Worm (Caenorhabditis elegans) whole organism, late embryonic: ENCODE results near the gene C16C8.21.

Experiments used
- C08G9.2 ChIP-seq: sonication (generic microtip); optimal IDR thresholded peaks from 2 replicates; lab custom pipeline; 2016; ENCODE audit warnings: mild to moderate bottlenecking, missing genetic modification characterization, moderate library complexity, missing compliant biosample characterization
- C38D4.7 ChIP-seq: fragments of 200-800 bp; sonication (Bioruptor generic); optimal IDR thresholded peaks from 2 replicates; lab custom pipeline; 2018; ENCODE audit warnings: mild to moderate bottlenecking, missing genetic modification characterization, moderate library complexity, missing compliant biosample characterization
- F13H6.1 ChIP-seq: sonication (generic microtip); optimal IDR thresholded peaks from 2 replicates; lab custom pipeline; 2016; ENCODE audit warnings: missing genetic modification characterization, missing compliant biosample characterization
- K09A11.1 ChIP-seq: sonication (generic microtip); optimal IDR thresholded peaks from 2 replicates; lab custom pipeline; 2017; ENCODE audit warnings: antibody characterized with exemption, mild to moderate bottlenecking, missing genetic modification characterization, missing compliant biosample characterization; ENCODE audit not compliant: insufficient read depth
- T23F11.4 ChIP-seq: fragments of 200-800 bp; sonication (Bioruptor generic); optimal IDR thresholded peaks from 2 replicates; lab custom pipeline; 2018; ENCODE audit warnings: mild to moderate bottlenecking, missing genetic modification characterization, missing compliant biosample characterization
- Y22D7AL.16 ChIP-seq: sonication (generic microtip); optimal IDR thresholded peaks from 2 replicates; lab custom pipeline; 2016; ENCODE audit warnings: missing genetic modification characterization, missing compliant biosample characterization
- ahr-1 ChIP-seq: sonication (generic microtip); optimal IDR thresholded peaks from 2 replicates; lab custom pipeline; 2016; ENCODE audit warnings: missing genetic modification characterization, missing compliant biosample characterization
- ama-1 ChIP-seq: fragments of 150-350 bp; optimal IDR thresholded peaks from 2 replicates; lab custom pipeline; 2014
- ceh-14 ChIP-seq: sonication (generic microtip); optimal IDR thresholded peaks from 2 replicates; lab custom pipeline; 2016; ENCODE audit warnings: missing genotype, missing genetic modification characterization, missing compliant biosample characterization
- ceh-19 ChIP-seq: fragments of 200-800 bp; sonication (Bioruptor generic); optimal IDR thresholded peaks from 2 replicates; lab custom pipeline; 2018; ENCODE audit warnings: mild to moderate bottlenecking, missing genetic modification characterization, missing compliant biosample characterization
- ceh-22 ChIP-seq: sonication (generic microtip); optimal IDR thresholded peaks from 2 replicates; lab custom pipeline; 2017; ENCODE audit warnings: missing biosample characterization, missing genetic modification characterization
- ceh-45 ChIP-seq: fragments of 200-800 bp; sonication (Bioruptor generic); IDR thresholded peaks from 2 replicates; pipeline ENCODE4 v1.3.6; 2022; ENCODE audit warnings: missing genetic modification reagents, missing genetic modification characterization, missing compliant biosample characterization
- ceh-6 ChIP-seq: fragments of 200-800 bp; sonication (Bioruptor generic); optimal IDR thresholded peaks from 2 replicates; lab custom pipeline; 2018; ENCODE audit warnings: mild to moderate bottlenecking, missing genetic modification characterization, missing compliant biosample characterization
- che-1 ChIP-seq: sonication (generic microtip); optimal IDR thresholded peaks from 2 replicates; lab custom pipeline; 2016; ENCODE audit warnings: mild to moderate bottlenecking, missing genetic modification characterization, missing compliant biosample characterization
- elt-2 ChIP-seq: sonication (generic microtip); optimal IDR thresholded peaks from 2 replicates; lab custom pipeline; 2016; ENCODE audit warnings: missing genetic modification reagents, missing genetic modification characterization, missing compliant biosample characterization
- fkh-6 ChIP-seq: sonication (generic microtip); optimal IDR thresholded peaks from 2 replicates; lab custom pipeline; 2016; ENCODE audit warnings: missing genetic modification characterization, missing compliant biosample characterization
- gmeb-2 ChIP-seq: sonication (generic microtip); optimal IDR thresholded peaks from 2 replicates; lab custom pipeline; 2016; ENCODE audit warnings: missing genetic modification characterization, inconsistent platforms, missing compliant biosample characterization
- hlh-13 ChIP-seq: fragments of 200-800 bp; sonication (Bioruptor generic); optimal IDR thresholded peaks from 2 replicates; lab custom pipeline; 2018; ENCODE audit warnings: mild to moderate bottlenecking, missing genetic modification characterization, missing compliant biosample characterization
- madf-2 ChIP-seq: sonication (generic microtip); optimal IDR thresholded peaks from 2 replicates; lab custom pipeline; 2017; ENCODE audit warnings: missing genetic modification characterization, missing compliant biosample characterization
- nfya-1 ChIP-seq: sonication (generic microtip); optimal IDR thresholded peaks from 2 replicates; lab custom pipeline; 2017; ENCODE audit warnings: missing genetic modification characterization, mild to moderate bottlenecking, missing compliant biosample characterization, antibody characterized with exemption, moderate library complexity
- nhr-11 ChIP-seq: fragments of 150-350 bp; optimal IDR thresholded peaks from 2 replicates; lab custom pipeline; 2014; ENCODE audit warnings: missing biosample characterization, missing genetic modification characterization
- nhr-232 ChIP-seq: sonication (generic microtip); optimal IDR thresholded peaks from 2 replicates; lab custom pipeline; 2016; ENCODE audit warnings: missing genetic modification characterization, missing compliant biosample characterization
- npax-4 ChIP-seq: sonication (generic microtip); optimal IDR thresholded peaks from 2 replicates; lab custom pipeline; 2016; ENCODE audit warnings: missing genetic modification characterization, missing compliant biosample characterization
- pat-9 ChIP-seq: fragments of 200-800 bp; sonication (Bioruptor generic); optimal IDR thresholded peaks from 2 replicates; lab custom pipeline; 2018; ENCODE audit warnings: mild to moderate bottlenecking, missing genetic modification characterization, moderate library complexity, missing compliant biosample characterization
- pha-2 ChIP-seq: sonication (generic microtip); optimal IDR thresholded peaks from 2 replicates; lab custom pipeline; 2017; ENCODE audit warnings: mild to moderate bottlenecking, missing genetic modification characterization, missing compliant biosample characterization
- sox-2 ChIP-seq: fragments of 200-800 bp; sonication (Bioruptor generic); IDR thresholded peaks from 2 replicates; pipeline ENCODE4 v1.3.6; 2022; ENCODE audit warnings: missing genetic modification reagents, missing genetic modification characterization, missing compliant biosample characterization
- tbx-2 ChIP-seq: sonication (generic microtip); optimal IDR thresholded peaks from 2 replicates; lab custom pipeline; 2016; ENCODE audit warnings: missing genetic modification characterization, missing compliant biosample characterization
- tbx-7 ChIP-seq: sonication (generic microtip); optimal IDR thresholded peaks from 2 replicates; lab custom pipeline; 2016; ENCODE audit warnings: missing genotype, missing genetic modification characterization, missing compliant biosample characterization
- ttx-3 ChIP-seq: sonication (generic microtip); optimal IDR thresholded peaks from 2 replicates; lab custom pipeline; 2016; ENCODE audit warnings: missing genetic modification reagents, missing genetic modification characterization, missing compliant biosample characterization
- unc-3 ChIP-seq, 2 experiments: fragments of 200-800 bp in 1 of 2; sonication (Bioruptor generic) in 1 of 2; sonication (generic microtip) in 1 of 2; conservative IDR thresholded peaks in 1 of 2; optimal IDR thresholded peaks in 1 of 2; 2 replicates each; pipeline versions ENCODE4 v1.3.6 to Lab custom; 2016 to 2022; ENCODE audit warnings: missing compliant biosample characterization in 2 of 2, missing genetic modification characterization in 2 of 2, missing genetic modification reagents in 1 of 2
- unc-55 ChIP-seq: sonication (generic microtip); optimal IDR thresholded peaks from 2 replicates; lab custom pipeline; 2017; ENCODE audit warnings: missing biosample characterization, missing genetic modification reagents, missing genetic modification characterization
- unc-86 ChIP-seq: sonication (generic microtip); optimal IDR thresholded peaks from 2 replicates; lab custom pipeline; 2016; ENCODE audit warnings: missing genetic modification characterization, missing compliant biosample characterization
- zip-5 ChIP-seq: sonication (generic microtip); optimal IDR thresholded peaks from 2 replicates; lab custom pipeline; 2016; ENCODE audit warnings: missing genetic modification characterization, missing compliant biosample characterization
- ztf-16 ChIP-seq: sonication (generic microtip); optimal IDR thresholded peaks from 2 replicates; lab custom pipeline; 2017; ENCODE audit warnings: missing genetic modification characterization, missing compliant biosample characterization

C16C8.21 gene

DNA sequence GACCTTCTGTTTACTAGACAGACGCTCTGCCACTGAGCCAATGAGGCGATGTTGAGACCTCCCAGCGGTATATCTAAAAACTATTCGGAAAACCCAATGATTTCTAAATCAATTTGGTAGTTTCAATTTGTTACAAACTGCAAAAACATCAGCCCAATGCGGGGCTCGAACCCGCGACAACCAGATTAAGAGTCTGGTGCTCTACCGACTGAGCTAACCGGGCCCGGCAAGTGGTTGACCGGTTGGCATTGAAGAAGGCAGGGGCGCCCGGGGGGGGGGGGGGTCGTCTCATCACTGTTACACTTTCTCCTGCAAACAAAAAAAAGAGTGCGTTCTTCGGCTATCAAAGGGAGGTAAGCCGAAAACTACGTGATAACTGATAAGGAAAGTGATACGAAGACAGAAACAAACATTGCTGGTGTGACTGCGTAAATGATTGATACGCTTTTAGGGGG, 8.7 kb upstream of the C16C8.21 start (continued):
- TF ChIP-seq ceh-19 (GFP tag; lab: Kevin White, UChicago) (peak; percentile 16), F13H6.1 (no peak), Y22D7AL.16 (tag; lab: Kevin White, UChicago) (peak; percentile 42), fkh-6 (tag; lab: Kevin White, UChicago) (no peak), ztf-16 (tag; lab: Kevin White, UChicago) (no peak), tbx-2 (tag; lab: Kevin White, UChicago) (peak; percentile 8), ama-1 (lab: Kevin White, UChicago) (no peak), hlh-13 (GFP tag; lab: Kevin White, UChicago) (peak; percentile 48), ceh-45 (0 out of 2 replicates have a peak, but pooled peaks have one; percentile 51), gmeb-2 (tag; lab: Kevin White, UChicago) (peak; percentile 59), npax-4 (tag; lab: Kevin White, UChicago) (no peak), ttx-3 (tag; lab: Kevin White, UChicago) (no peak), tbx-7 (tag; lab: Kevin White, UChicago) (no peak), ahr-1 (tag; lab: Kevin White, UChicago) (no peak), unc-55 (no peak), ceh-14 (peak; percentile 47), che-1 (tag; lab: Kevin White, UChicago) (peak; percentile 63)

DNA sequence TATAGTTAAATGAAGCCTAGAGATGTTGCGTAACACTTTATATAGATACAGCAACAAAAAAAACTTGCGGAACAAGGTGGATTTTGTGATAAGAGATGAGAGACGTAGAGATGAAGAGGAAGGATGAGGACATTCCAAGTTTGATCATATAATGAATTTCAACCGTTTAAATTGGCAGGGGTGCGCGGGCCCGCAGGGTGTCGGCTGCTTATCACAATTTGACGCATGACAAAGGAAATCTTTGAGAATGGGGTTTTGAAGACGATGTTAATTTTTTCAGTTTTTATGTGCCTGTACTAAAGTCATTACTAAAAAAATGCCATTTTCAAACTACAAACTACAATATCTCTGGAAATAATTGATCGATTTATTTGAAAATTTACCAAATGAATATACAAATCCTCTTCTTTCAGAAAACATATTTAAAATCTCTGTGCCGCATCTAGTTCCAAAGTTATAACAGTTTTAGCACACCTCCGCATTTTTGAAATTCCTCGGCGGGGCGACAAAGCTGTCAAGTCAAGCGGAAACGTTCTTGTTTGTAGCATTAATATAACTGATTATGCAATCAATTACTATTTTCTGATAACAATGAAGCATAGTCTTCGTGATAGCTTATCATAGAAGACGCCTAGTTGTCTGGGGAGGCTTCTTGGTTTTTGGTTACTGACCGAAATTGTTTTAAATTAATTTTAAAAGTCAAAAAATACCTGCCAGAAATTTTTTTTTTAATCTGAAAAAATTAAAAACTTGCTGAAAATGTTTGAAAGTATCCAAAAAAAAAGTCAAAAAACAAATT, 8.0 kb upstream of the C16C8.21 start:
- TF ChIP-seq elt-2 (tag; lab: Kevin White, UChicago) (peak; percentile 39), ceh-22 (no peak)

DNA sequence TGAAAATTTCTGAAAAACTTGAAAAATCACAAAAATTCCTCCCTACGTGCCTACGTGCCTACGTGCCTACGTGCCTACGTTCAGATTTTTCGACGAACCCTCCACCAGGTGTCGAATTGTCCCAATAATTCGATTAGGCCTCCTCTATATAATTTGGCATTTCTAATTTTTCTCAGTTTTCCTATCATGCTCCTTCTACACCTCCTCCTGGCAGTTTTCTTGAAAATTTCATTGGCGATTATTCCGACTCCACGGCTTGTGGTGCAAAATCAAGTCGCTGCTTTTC, 7.4 kb upstream of the C16C8.21 start, which contains the start of gene C16C8.17:
C16C8.17 (plus strand) TSS at position 187 of the 286 bp plus-strand sequence.
- TF ChIP-seq pat-9 (tag; lab: Kevin White, UChicago) (no peak), zip-5 (tag; lab: Kevin White, UChicago) (no peak), sox-2 (GFP tag; lab: Robert Waterston, UW) (no peak), C38D4.7 (GFP tag; lab: Kevin White, UChicago) (no peak), nhr-232 (tag; lab: Kevin White, UChicago) (no peak), ceh-19 (GFP tag; lab: Kevin White, UChicago) (no peak), nhr-11 (tag; lab: Kevin White, UChicago) (no peak), K09A11.1 (tag; lab: Kevin White, UChicago) (no peak), T23F11.4 (GFP tag; lab: Kevin White, UChicago) (no peak), pha-2 (tag; lab: Kevin White, UChicago) (no peak), ztf-16 (tag; lab: Kevin White, UChicago) (no peak), unc-86 (tag; lab: Kevin White, UChicago) (no peak), madf-2 (tag; lab: Kevin White, UChicago) (no peak), F13H6.1 (no peak), ceh-6 (GFP tag; lab: Kevin White, UChicago) (no peak), nfya-1 (tag; lab: Kevin White, UChicago) (no peak), unc-3 (GFP tag; conservative IDR thresholded peaks at IDR 0.05; lab: Robert Waterston, UW) (no peak), unc-3 (tag; optimal IDR thresholded peaks at IDR 0.05; lab: Kevin White, UChicago) (no peak)
- TF ChIP-seq, all 69 proteins: peak for 0

DNA sequence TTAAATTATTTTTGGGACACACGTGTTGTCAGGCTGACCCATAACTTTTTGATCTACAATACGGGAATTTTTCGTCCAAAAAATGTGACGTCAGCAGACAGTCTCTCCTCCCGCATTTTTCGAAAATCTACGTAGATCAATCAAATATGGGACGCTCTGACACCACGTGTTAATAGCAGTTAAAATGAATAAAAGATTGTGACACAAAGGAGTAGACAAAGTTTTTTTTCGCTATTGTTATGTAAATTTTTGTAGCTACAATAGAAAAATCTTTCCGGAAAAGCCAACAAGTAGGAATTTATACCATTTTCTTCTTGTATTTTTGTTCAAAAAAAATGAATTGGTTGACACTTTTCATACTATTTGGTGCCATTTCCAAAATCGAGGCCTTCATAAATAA, 6.6 kb upstream of the C16C8.21 start, which contains the start of gene C16C8.27:
C16C8.27 (plus strand) TSS at position 301 of the 400 bp plus-strand sequence.
- TF ChIP-seq tbx-2 (tag; lab: Kevin White, UChicago) (no peak), C08G9.2 (tag; lab: Kevin White, UChicago) (no peak)
- TF ChIP-seq, all 69 proteins: peak for 0
